Fruit fly (Drosophila melanogaster) whole organism: ENCODE measurements around the gene CG10553.

ENCODE experiments used
- CG8478 ChIP-seq: fragments of >200 bp; optimal IDR thresholded peaks from 2 replicates; lab custom pipeline; 2018; ENCODE audit warnings: inconsistent platforms
- Dll ChIP-seq: fragments of >200 bp; optimal IDR thresholded peaks from 2 replicates; lab custom pipeline; 2017
- EcR ChIP-seq, 2 experiments: fragments of >200 bp; optimal IDR thresholded peaks; 2 replicates each; lab custom pipeline; 2017; ENCODE audit warnings: missing biosample characterization in 2 of 2, missing genetic modification characterization in 2 of 2, missing genetic modification reagents in 2 of 2
- pan ChIP-seq: fragments of >200 bp; optimal IDR thresholded peaks from 2 replicates; lab custom pipeline; 2017
- psq ChIP-seq: fragments of >200 bp; optimal IDR thresholded peaks from 2 replicates; lab custom pipeline; 2017
- usp ChIP-seq: fragments of >200 bp; optimal IDR thresholded peaks from 2 replicates; lab custom pipeline; 2017; ENCODE audit warnings: missing biosample characterization, missing genetic modification characterization, mixed read lengths

The CG10553 gene

DNA sequence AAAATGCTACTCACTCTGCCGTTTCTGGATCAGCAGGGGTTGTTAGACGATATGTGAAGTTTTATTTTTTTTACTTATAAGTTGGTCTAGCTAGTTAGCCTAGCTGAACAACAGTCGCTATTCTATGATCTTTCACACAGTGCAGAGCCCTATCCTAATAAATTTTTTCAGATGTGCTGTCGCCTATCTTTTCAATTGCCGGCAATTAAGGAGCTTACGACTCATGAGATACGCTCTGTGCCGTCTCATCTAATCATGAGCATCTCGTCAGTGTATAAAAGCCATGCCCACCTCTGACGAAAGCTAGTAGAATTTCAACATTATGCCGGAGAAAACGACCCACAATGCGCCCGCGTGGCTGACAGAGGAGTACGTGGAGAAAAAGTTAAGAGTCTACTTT, 48.0 kb downstream of the CG10553 start, which contains the start of the genes CG11889 and CG11891:
Gene CG11889, plus strand, starts transcription at position 301 of the 400 bp plus-strand sequence.
Gene CG11891, plus strand, starts transcription at position 301 of the 400 bp plus-strand sequence.
- no peak for TF ChIP-seq pan (lab: Kevin White, UChicago)
- TF ChIP-seq CG8478 (lab: Kevin White, UChicago), result no peak
- TF ChIP-seq EcR (GFP tag; optimal IDR thresholded peaks at IDR 0.05; lab: Kevin White, UChicago), result no peak
- no peak for TF ChIP-seq usp (GFP tag; lab: Kevin White, UChicago)
- TF ChIP-seq psq (lab: Kevin White, UChicago), result no peak
- TF ChIP-seq Dll, result no peak

- no peak for TF ChIP-seq CG8478 (lab: Kevin White, UChicago)
- no peak for TF ChIP-seq Dll
- no peak for TF ChIP-seq usp (GFP tag; lab: Kevin White, UChicago)
- TF ChIP-seq EcR (GFP tag; optimal IDR thresholded peaks at IDR 0.05; lab: Kevin White, UChicago), result no peak
- no peak for TF ChIP-seq pan (lab: Kevin White, UChicago)
- TF ChIP-seq psq (lab: Kevin White, UChicago), result no peak
Measured at dm6 chr3R:25266751-25267150, 51.2 kb downstream of the CG10553 start.
